Worm (Caenorhabditis elegans): Measurements from ENCODE around the gene lect-2.

- no peak for TF ChIP-seq T23F11.4 (GFP tag; optimal IDR thresholded peaks at IDR 0.05)
- TF ChIP-seq ceh-9 (tag; optimal IDR thresholded peaks at IDR 0.05), result no peak
- TF ChIP-seq ama-1 (optimal IDR thresholded peaks at IDR 0.05), result no peak
- TF ChIP-seq dve-1 (tag; optimal IDR thresholded peaks at IDR 0.05), result no peak
- no peak for TF ChIP-seq ttx-3 (tag; optimal IDR thresholded peaks at IDR 0.05)
- no peak for TF ChIP-seq lim-6 (tag; optimal IDR thresholded peaks at IDR 0.05)
- no peak for TF ChIP-seq pha-4 (tag; optimal IDR thresholded peaks at IDR 0.05)
- no peak for TF ChIP-seq lin-11 (tag; optimal IDR thresholded peaks at IDR 0.05)
Observed at ce11 chrII:5751353-5751752, 39.2 kb upstream of the lect-2 start.

All from whole organism, late embryonic.